Worm (Caenorhabditis elegans): ENCODE measurements around the gene F59D12.3.

The F59D12.3 gene

ce11 chrX:15619273-15619672 is 31.5 kb downstream of the F59D12.3 start (continued):
- peak; percentile 61; the same call in 1 of the 2 replicates for TF ChIP-seq vab-7 (GFP tag; IDR thresholded peaks at IDR 0.05)
- TF ChIP-seq daf-16 (GFP tag; optimal IDR thresholded peaks at IDR 0.05): peak in 1 of 2 experiments; percentile 52
- TF ChIP-seq daf-16 (tag; optimal IDR thresholded peaks at IDR 0.05): peak; percentile 50
- no peak for TF ChIP-seq nhr-41 (GFP tag; IDR thresholded peaks at IDR 0.05)
- TF ChIP-seq nhr-48 (tag; optimal IDR thresholded peaks at IDR 0.05): peak; percentile 30
- TF ChIP-seq lin-38 (GFP tag; IDR thresholded peaks at IDR 0.05): peak; percentile 46
- 0 out of 2 replicates have a peak, but pooled peaks have one; percentile 33 for TF ChIP-seq ceh-20 (GFP tag; IDR thresholded peaks at IDR 0.05)
- TF ChIP-seq hmg-1.1 (GFP tag; IDR thresholded peaks at IDR 0.05): no peak
- no peak for TF ChIP-seq nhr-6 (tag; optimal IDR thresholded peaks at IDR 0.05)
- TF ChIP-seq ctbp-1 (GFP tag; IDR thresholded peaks at IDR 0.05): 0 out of 2 replicates have a peak, but pooled peaks have one; percentile 19
- no peak for TF ChIP-seq madf-5 (GFP tag; IDR thresholded peaks at IDR 0.05)
- TF ChIP-seq zag-1 (tag; optimal IDR thresholded peaks at IDR 0.05): no peak
- peak; percentile 52 for TF ChIP-seq dmd-6 (GFP tag; IDR thresholded peaks at IDR 0.05)
- TF ChIP-seq pqm-1 (tag; optimal IDR thresholded peaks at IDR 0.05): no peak
- no peak for TF ChIP-seq R02D3.7 (tag; optimal IDR thresholded peaks at IDR 0.05)
- no peak for TF ChIP-seq saeg-2 (GFP tag; IDR thresholded peaks at IDR 0.05)
- TF ChIP-seq unc-39 (tag; optimal IDR thresholded peaks at IDR 0.05): no peak
- peak; percentile 68 for TF ChIP-seq snpc-1.2 (GFP tag; IDR thresholded peaks at IDR 0.05)
- TF ChIP-seq attf-4 (tag; optimal IDR thresholded peaks at IDR 0.05): no peak
- TF ChIP-seq mdl-1 (tag; optimal IDR thresholded peaks at IDR 0.05): no peak
- no peak for TF ChIP-seq ama-1 (optimal IDR thresholded peaks at IDR 0.05)
- 0 out of 2 replicates have a peak, but pooled peaks have one; percentile 48 for TF ChIP-seq Y105C5A.15 (GFP tag; IDR thresholded peaks at IDR 0.05)
- no peak for TF ChIP-seq zip-2 (tag; optimal IDR thresholded peaks at IDR 0.05)
- peak; percentile 36; the same call in 1 of the 2 replicates for TF ChIP-seq T26A8.4 (GFP tag; IDR thresholded peaks at IDR 0.05)
- TF ChIP-seq F10B5.3 (tag; optimal IDR thresholded peaks at IDR 0.05): no peak
- no peak for TF ChIP-seq aly-2 (tag; optimal IDR thresholded peaks at IDR 0.05)
- TF ChIP-seq php-3 (GFP tag; IDR thresholded peaks at IDR 0.05): no peak
- no peak for TF ChIP-seq tag-97 (GFP tag; IDR thresholded peaks at IDR 0.05)
- no peak for TF ChIP-seq fkh-10 (GFP tag; optimal IDR thresholded peaks at IDR 0.05)
- no peak for TF ChIP-seq set-16 (GFP tag; IDR thresholded peaks at IDR 0.05)
- TF ChIP-seq ZK546.5 (tag; optimal IDR thresholded peaks at IDR 0.05): no peak
- TF ChIP-seq nhr-10 (tag; optimal IDR thresholded peaks at IDR 0.05): no peak
- no peak for TF ChIP-seq daf-8 (GFP tag; IDR thresholded peaks at IDR 0.05)
- TF ChIP-seq nhr-111 (GFP tag; optimal IDR thresholded peaks at IDR 0.05): no peak
- TF ChIP-seq ceh-44 (GFP tag; IDR thresholded peaks at IDR 0.05): no peak
- TF ChIP-seq D1046.2 (GFP tag; IDR thresholded peaks at IDR 0.05): no peak
- peak; percentile 49 for TF ChIP-seq duxl-1 (tag; optimal IDR thresholded peaks at IDR 0.05; ENCODE audit: poor library complexity)
- TF ChIP-seq pha-4 (GFP tag; IDR thresholded peaks at IDR 0.05): peak; percentile 68; the same call in 1 of the 2 replicates
- no peak for TF ChIP-seq pha-4 (tag; optimal IDR thresholded peaks at IDR 0.05)
- no peak for TF ChIP-seq nhr-102 (tag; optimal IDR thresholded peaks at IDR 0.05)

ce11 chrX:15617168-15617567 is 33.6 kb downstream of the F59D12.3 start:
- TF ChIP-seq attf-4 (tag; optimal IDR thresholded peaks at IDR 0.05): no peak
- TF ChIP-seq hlh-30 (tag; optimal IDR thresholded peaks at IDR 0.05; ENCODE audit: insufficient read depth): peak; percentile 3
- peak; percentile 40 for TF ChIP-seq mes-2 (tag; optimal IDR thresholded peaks at IDR 0.05; ENCODE audit: poor library complexity, severe bottlenecking)
- no peak for TF ChIP-seq egl-43 (GFP tag; IDR thresholded peaks at IDR 0.05)
- peak; percentile 35 for TF ChIP-seq hlh-11 (tag; optimal IDR thresholded peaks at IDR 0.05)
- peak; percentile 58 for TF ChIP-seq dve-1 (tag; optimal IDR thresholded peaks at IDR 0.05; ENCODE audit: insufficient read depth)
- no peak for TF ChIP-seq ctbp-1 (GFP tag; IDR thresholded peaks at IDR 0.05)
- 0 out of 2 replicates have a peak, but pooled peaks have one; percentile 17 for TF ChIP-seq dmd-6 (GFP tag; IDR thresholded peaks at IDR 0.05)
- TF ChIP-seq lsy-2 (tag; optimal IDR thresholded peaks at IDR 0.05): peak in 1 of 2 experiments; percentile 43
- no peak for TF ChIP-seq Y48G9A.11 (GFP tag; IDR thresholded peaks at IDR 0.05)
- no peak for TF ChIP-seq vab-7 (GFP tag; IDR thresholded peaks at IDR 0.05)
- no peak for TF ChIP-seq daf-16 (GFP tag; optimal IDR thresholded peaks at IDR 0.05)
- peak; percentile 4 for TF ChIP-seq daf-16 (tag; optimal IDR thresholded peaks at IDR 0.05)
- no peak for TF ChIP-seq Y5F2A.4 (GFP tag; optimal IDR thresholded peaks at IDR 0.05)
- no peak for TF ChIP-seq rbr-2 (tag; optimal IDR thresholded peaks at IDR 0.05)
- TF ChIP-seq nhr-42 (GFP tag; IDR thresholded peaks at IDR 0.05): no peak
- TF ChIP-seq ceh-20 (GFP tag; IDR thresholded peaks at IDR 0.05): no peak
- no peak for TF ChIP-seq fkh-10 (GFP tag; optimal IDR thresholded peaks at IDR 0.05)
- no peak for TF ChIP-seq saeg-2 (GFP tag; IDR thresholded peaks at IDR 0.05)
- TF ChIP-seq aha-1 (tag): peak; percentile 57
- TF ChIP-seq mep-1 (tag; optimal IDR thresholded peaks at IDR 0.05): peak; percentile 22
